Worm (Caenorhabditis elegans): ENCODE results near the gene K06G5.3.

K06G5.3 gene

ce11 chrX:14169569-14170031, 53.5 kb downstream of the K06G5.3 start, which contains the start of gene sym-4 (continued):
- TF ChIP-seq hlh-26 (GFP tag; conservative IDR thresholded peaks at IDR 0.05) (no peak), bed-1 (GFP tag; IDR thresholded peaks at IDR 0.05) (no peak), tbp1 (GFP tag; optimal IDR thresholded peaks at IDR 0.05) (peak; percentile 68), D2030.7 (GFP tag; IDR thresholded peaks at IDR 0.05) (no peak), F57A8.1 (GFP tag; optimal IDR thresholded peaks at IDR 0.05) (no peak), attf-6 (GFP tag; IDR thresholded peaks at IDR 0.05) (no peak), sptf-2 (GFP tag; optimal IDR thresholded peaks at IDR 0.05) (peak; percentile 63), Y56A3A.18 (GFP tag; IDR thresholded peaks at IDR 0.05) (0 out of 2 replicates have a peak, but pooled peaks have one; percentile 31), egl-44 (GFP tag; IDR thresholded peaks at IDR 0.05) (peak; percentile 85; the same call in 1 of the 2 replicates), F33H1.4 (GFP tag; IDR thresholded peaks at IDR 0.05) (no peak), ztf-3 (GFP tag; optimal IDR thresholded peaks at IDR 0.05) (no peak), B0035.1 (tag; optimal IDR thresholded peaks at IDR 0.05) (peak; percentile 1), K11D2.4 (GFP tag; IDR thresholded peaks at IDR 0.05) (peak; percentile 84), zim-3 (tag; optimal IDR thresholded peaks at IDR 0.05) (no peak), B0336.3 (GFP tag; IDR thresholded peaks at IDR 0.05) (peak; percentile 89), rcor-1 (GFP tag; IDR thresholded peaks at IDR 0.05) (peak; percentile 54), nhr-80 (tag; optimal IDR thresholded peaks at IDR 0.05) (peak; percentile 100), ceh-100 (GFP tag; IDR thresholded peaks at IDR 0.05) (no peak), F10E7.11 (tag; optimal IDR thresholded peaks at IDR 0.05) (no peak), him-1 (tag; optimal IDR thresholded peaks at IDR 0.05) (no peak), atf-7 (tag; optimal IDR thresholded peaks at IDR 0.05) (peak; percentile 78), K12H6.12 (tag; optimal IDR thresholded peaks at IDR 0.05) (peak; percentile 85), tlf-1 (GFP tag; optimal IDR thresholded peaks at IDR 0.05) (peak; percentile 24), F52B5.7 (tag; optimal IDR thresholded peaks at IDR 0.05) (no peak), ceh-40 (GFP tag; IDR thresholded peaks at IDR 0.05) (no peak), nfya-2 (GFP tag; IDR thresholded peaks at IDR 0.05) (no peak), cebp-2 (GFP tag; IDR thresholded peaks at IDR 0.05) (no peak), Y53G8AR.9 (GFP tag; conservative IDR thresholded peaks at IDR 0.05) (peak; percentile 82; the same call in 1 of the 2 replicates), fkh-3 (tag; optimal IDR thresholded peaks at IDR 0.05) (no peak), lin-40 (tag; optimal IDR thresholded peaks at IDR 0.05) (peak; percentile 90), aptf-2 (GFP tag; conservative IDR thresholded peaks at IDR 0.05) (no peak), F57C9.4 (tag; optimal IDR thresholded peaks at IDR 0.05) (no peak), F39B2.1 (GFP tag; IDR thresholded peaks at IDR 0.05) (no peak), ets-4 (GFP tag; optimal IDR thresholded peaks at IDR 0.05) (peak; percentile 98), nhr-120 (GFP tag; IDR thresholded peaks at IDR 0.05) (no peak), ztf-26 (tag; optimal IDR thresholded peaks at IDR 0.05) (peak; percentile 89), B0019.2 (GFP tag; conservative IDR thresholded peaks at IDR 0.05) (no peak), B0261.1 (tag; optimal IDR thresholded peaks at IDR 0.05) (peak; percentile 30), lin-35 (GFP tag; optimal IDR thresholded peaks at IDR 0.05) (peak in 1 of 3 experiments; percentile 77), let-607 (tag; optimal IDR thresholded peaks at IDR 0.05) (peak; percentile 69), lin-26 (GFP tag; IDR thresholded peaks at IDR 0.05) (peak; percentile 82), C06A6.2 (GFP tag; conservative IDR thresholded peaks at IDR 0.05) (peak; percentile 85), hlh-12 (tag; optimal IDR thresholded peaks at IDR 0.05) (no peak), gei-17 (GFP tag; optimal IDR thresholded peaks at IDR 0.05) (peak; percentile 64), T07F8.4 (tag; optimal IDR thresholded peaks at IDR 0.05) (no peak), nfyb-1 (GFP tag; IDR thresholded peaks at IDR 0.05) (peak; percentile 86; the same call in 1 of the 2 replicates), ccch-3 (GFP tag; optimal IDR thresholded peaks at IDR 0.05) (no peak), lir-1 (GFP tag; conservative IDR thresholded peaks at IDR 0.05) (peak; percentile 74), unc-62 (GFP tag; optimal IDR thresholded peaks at IDR 0.05) (no peak), somi-1 (GFP tag; optimal IDR thresholded peaks at IDR 0.05) (peak; percentile 69)

All from whole organism, young adult.